Worm (Caenorhabditis elegans) whole organism, early embryonic: Measurements from ENCODE around the gene K08D9.4.

Source experiments
- ceh-36 ChIP-seq: sonication (generic microtip); optimal IDR thresholded peaks from 2 replicates; lab custom pipeline; 2016; ENCODE audit warnings: missing genetic modification characterization, inconsistent platforms, missing compliant biosample characterization
- ets-7 ChIP-seq: sonication (generic microtip); optimal IDR thresholded peaks from 2 replicates; lab custom pipeline; 2016; ENCODE audit warnings: missing genotype, missing genetic modification characterization, missing compliant biosample characterization
- flt-1 ChIP-seq: fragments of 200-800 bp; sonication (Bioruptor generic); IDR thresholded peaks from 2 replicates; pipeline ENCODE4 v1.3.6; 2022; ENCODE audit warnings: missing genetic modification characterization, missing compliant biosample characterization
- hmbx-1 ChIP-seq: sonication (generic microtip); optimal IDR thresholded peaks from 2 replicates; lab custom pipeline; 2016; ENCODE audit warnings: mild to moderate bottlenecking, missing genetic modification characterization, missing compliant biosample characterization
- hmg-4 ChIP-seq: fragments of 200-800 bp; sonication (Bioruptor generic); optimal IDR thresholded peaks from 2 replicates; lab custom pipeline; 2018; ENCODE audit warnings: mild to moderate bottlenecking, missing genetic modification characterization, missing compliant biosample characterization
- hnd-1 ChIP-seq: sonication (generic microtip); optimal IDR thresholded peaks from 2 replicates; lab custom pipeline; 2016; ENCODE audit warnings: missing genetic modification characterization, missing compliant biosample characterization
- pes-1 ChIP-seq: fragments of 200-800 bp; sonication (Bioruptor generic); IDR thresholded peaks from 2 replicates; pipeline ENCODE4 v1.3.6; 2022; ENCODE audit warnings: missing genetic modification reagents, missing genetic modification characterization, missing compliant biosample characterization
- scrt-1 ChIP-seq: fragments of 200-800 bp; sonication (Bioruptor generic); IDR thresholded peaks from 2 replicates; pipeline ENCODE4 v1.3.6; 2022; ENCODE audit warnings: missing genetic modification characterization, missing compliant biosample characterization
- sea-1 ChIP-seq: fragments of 200-800 bp; sonication (Bioruptor generic); conservative IDR thresholded peaks from 2 replicates; pipeline ENCODE4 v1.3.6; 2022; ENCODE audit warnings: missing genetic modification characterization, missing compliant biosample characterization
- tbx-37 ChIP-seq: fragments of 200-800 bp; sonication (Bioruptor generic); conservative IDR thresholded peaks from 2 replicates; pipeline ENCODE4 v1.3.6; 2022; ENCODE audit warnings: missing genetic modification reagents, missing genetic modification characterization, missing compliant biosample characterization

- no peak for TF ChIP-seq hnd-1
- TF ChIP-seq scrt-1 (GFP tag; lab: Robert Waterston, UW) = no peak
- no peak for TF ChIP-seq hmg-4 (GFP tag; lab: Kevin White, UChicago)
- TF ChIP-seq sea-1 (GFP tag; lab: Robert Waterston, UW) = no peak
- TF ChIP-seq tbx-37 (GFP tag; lab: Robert Waterston, UW) = no peak
- no peak for TF ChIP-seq ets-7 (tag; lab: Kevin White, UChicago)
- no peak for TF ChIP-seq ceh-36 (tag; lab: Kevin White, UChicago)
- no peak for TF ChIP-seq hmbx-1 (tag; lab: Kevin White, UChicago)
- TF ChIP-seq flt-1 = no peak
- TF ChIP-seq pes-1 (GFP tag; lab: Robert Waterston, UW) = no peak
Observed at ce11 chrV:3162299-3162698, 37.9 kb downstream of the K08D9.4 start.
